Fruit fly (Drosophila melanogaster): ENCODE measurements around the gene Vha68-1.

Gene Vha68-1

DNA sequence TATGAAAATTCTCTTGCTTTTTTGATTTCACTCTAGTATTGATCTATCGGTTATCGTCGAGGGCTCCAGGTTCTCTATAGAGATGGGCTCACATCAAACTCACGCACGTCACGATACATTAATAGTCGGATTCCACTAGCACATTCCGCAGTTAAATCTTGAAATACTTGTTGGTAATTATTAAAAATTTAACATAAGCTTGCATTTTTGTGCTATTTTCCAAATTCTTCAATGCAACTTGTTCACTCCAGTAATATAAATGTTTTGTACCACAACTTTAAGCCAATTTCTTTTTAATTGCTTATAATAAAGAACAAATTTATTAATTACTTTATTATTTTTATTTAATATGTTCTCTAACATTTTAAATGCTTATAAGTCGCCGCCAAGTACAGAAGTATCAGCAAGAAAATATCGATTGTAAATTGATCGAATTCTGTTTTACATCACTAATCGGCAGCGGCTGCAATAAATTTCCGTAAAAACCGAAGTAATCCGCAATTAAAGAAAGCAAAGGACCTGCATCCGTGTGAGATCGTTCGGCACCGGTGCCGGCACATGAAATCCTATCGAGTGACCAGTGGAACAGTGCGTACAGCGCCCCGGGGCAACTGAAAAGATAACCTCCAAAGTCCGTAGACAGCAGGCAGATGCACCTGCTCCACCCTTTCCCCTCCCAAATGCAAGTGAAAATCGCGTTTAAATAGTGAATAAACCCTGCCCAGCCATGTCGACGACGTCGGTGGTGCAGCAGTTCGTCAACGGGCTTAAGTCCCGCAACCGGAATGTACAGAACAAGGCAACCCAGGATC, at the start of gene Vha68-1, which contains the start of gene mTor:
Vha68-1 (minus strand) TSS at position 49 of the 812 bp plus-strand sequence.
mTor (plus strand) TSS at position 422 of the 812 bp plus-strand sequence.
- TF ChIP-seq Myc (optimal IDR thresholded peaks at IDR 0.05), result no peak
- no peak for TF ChIP-seq ttk (optimal IDR thresholded peaks at IDR 0.05)
- TF ChIP-seq psq (optimal IDR thresholded peaks at IDR 0.05), result no peak

DNA sequence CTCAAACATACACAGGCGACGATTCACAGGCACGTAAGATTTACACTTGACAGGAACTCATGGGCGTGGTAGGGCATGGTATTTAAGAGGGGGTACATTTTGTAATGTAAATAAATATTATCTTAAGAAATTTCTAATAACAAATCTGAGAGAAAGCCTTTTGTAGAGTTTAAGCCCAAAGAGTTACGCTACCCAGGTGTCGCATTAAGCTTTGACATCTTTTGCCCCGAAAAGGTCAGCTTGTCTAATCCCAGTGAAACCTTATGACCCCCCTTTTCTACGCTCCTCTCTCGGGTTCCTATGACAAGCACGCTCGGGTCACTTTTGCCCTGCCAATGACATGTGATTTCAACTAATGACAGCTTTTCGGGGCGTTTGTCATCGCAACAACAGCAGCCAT, 45.2 kb upstream of the Vha68-1 start:
- no peak for TF ChIP-seq h (optimal IDR thresholded peaks at IDR 0.05)
- TF ChIP-seq insv (optimal IDR thresholded peaks at IDR 0.05), result no peak
- TF ChIP-seq ttk (optimal IDR thresholded peaks at IDR 0.05), result no peak
- TF ChIP-seq psq (optimal IDR thresholded peaks at IDR 0.05), result no peak
- no peak for TF ChIP-seq Sin3A (optimal IDR thresholded peaks at IDR 0.05)
- TF ChIP-seq Myc (optimal IDR thresholded peaks at IDR 0.05), result no peak

DNA sequence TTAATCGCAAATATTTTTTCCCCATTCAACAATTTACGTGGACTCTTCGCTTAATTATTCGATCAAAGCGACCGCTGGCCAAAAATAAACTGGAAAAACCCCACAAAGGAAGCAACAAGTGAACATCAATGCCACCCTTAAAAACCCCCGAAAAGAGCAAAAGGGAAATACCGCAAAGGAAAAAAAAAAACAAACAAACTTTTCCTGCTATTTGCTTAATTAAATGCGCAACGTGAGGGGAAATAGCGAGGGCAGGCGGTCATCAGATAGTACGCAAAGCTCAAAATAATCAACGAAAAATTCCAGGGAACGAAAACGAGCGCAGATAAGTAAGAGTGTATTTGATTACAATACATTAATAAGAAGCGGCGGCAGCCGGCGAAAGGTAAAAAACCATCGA, 42.0 kb upstream of the Vha68-1 start:
- TF ChIP-seq h (optimal IDR thresholded peaks at IDR 0.05) (no peak), insv (optimal IDR thresholded peaks at IDR 0.05) (no peak), ttk (optimal IDR thresholded peaks at IDR 0.05) (no peak), Sin3A (optimal IDR thresholded peaks at IDR 0.05) (no peak), psq (optimal IDR thresholded peaks at IDR 0.05) (no peak), Myc (optimal IDR thresholded peaks at IDR 0.05) (no peak)

DNA sequence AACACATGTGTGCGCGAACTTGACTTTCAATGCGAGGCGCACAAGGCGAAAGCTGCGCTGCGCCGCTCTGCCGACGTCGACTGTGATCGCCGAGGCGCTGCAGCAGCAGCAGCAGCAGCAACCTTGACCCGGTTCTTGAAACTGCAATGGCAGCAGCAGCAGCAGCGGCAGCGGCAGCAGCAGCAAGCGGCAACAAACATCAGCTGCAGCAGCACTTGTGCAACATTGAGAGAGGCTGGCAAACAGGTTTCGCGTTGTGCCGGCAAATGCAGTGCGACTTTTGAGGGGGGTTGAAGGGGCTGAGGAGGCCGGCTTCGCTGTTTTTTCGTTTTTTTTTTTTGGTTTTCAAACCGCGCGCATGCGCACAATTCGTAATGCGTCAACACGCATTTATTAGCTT, 40.2 kb upstream of the Vha68-1 start:
- TF ChIP-seq ttk (optimal IDR thresholded peaks at IDR 0.05) (no peak), Myc (optimal IDR thresholded peaks at IDR 0.05) (no peak), psq (optimal IDR thresholded peaks at IDR 0.05) (no peak), insv (optimal IDR thresholded peaks at IDR 0.05) (no peak), Sin3A (optimal IDR thresholded peaks at IDR 0.05) (no peak), h (optimal IDR thresholded peaks at IDR 0.05) (no peak)

DNA sequence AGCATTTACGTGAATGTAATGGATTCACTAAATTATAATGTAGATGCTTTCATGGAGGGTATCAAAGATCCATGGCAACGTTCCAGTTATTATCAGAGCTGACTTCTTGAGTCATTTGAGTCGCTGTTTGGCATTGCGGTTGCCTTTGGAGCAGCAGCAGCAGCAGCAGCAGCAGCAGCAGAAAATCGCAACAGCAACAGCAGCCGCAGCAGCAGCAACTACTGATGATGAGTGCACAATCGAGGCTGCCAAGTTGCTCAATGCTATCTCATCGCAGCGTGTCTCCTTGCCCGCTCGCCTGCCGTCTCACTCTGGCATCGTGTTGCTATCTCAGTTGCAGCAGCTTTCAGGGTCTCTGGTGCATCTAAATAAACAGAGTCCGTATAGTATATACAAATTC, 38.5 kb upstream of the Vha68-1 start:
- no peak for TF ChIP-seq insv (optimal IDR thresholded peaks at IDR 0.05)
- no peak for TF ChIP-seq Myc (optimal IDR thresholded peaks at IDR 0.05)
- TF ChIP-seq ttk (optimal IDR thresholded peaks at IDR 0.05), result no peak
- TF ChIP-seq h (optimal IDR thresholded peaks at IDR 0.05), result no peak
- TF ChIP-seq psq (optimal IDR thresholded peaks at IDR 0.05), result no peak
- TF ChIP-seq Sin3A (optimal IDR thresholded peaks at IDR 0.05), result no peak

DNA sequence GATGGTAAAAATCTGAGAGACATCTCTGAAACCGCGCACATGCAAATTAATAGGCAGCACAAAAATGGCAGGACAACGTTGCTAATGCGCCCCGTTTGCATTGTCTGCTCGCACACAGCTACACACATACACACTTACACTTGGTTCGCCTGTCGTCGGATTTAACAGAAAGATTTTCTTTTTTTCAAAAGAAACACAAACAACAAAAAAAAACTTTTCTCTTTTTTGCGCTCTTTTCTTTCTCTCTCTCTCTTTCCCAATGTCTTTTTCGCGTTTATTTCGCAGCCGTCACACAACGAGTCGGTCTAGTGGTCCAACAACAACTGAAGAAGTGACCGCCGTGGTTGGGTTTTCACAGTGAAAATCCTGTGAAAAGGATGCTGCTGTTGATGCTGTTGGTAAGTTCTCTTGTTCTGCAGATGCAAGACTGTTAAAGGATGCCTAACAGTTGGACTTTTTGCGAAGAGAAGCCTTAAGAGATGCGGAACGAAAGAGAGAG, 31.8 kb upstream of the Vha68-1 start:
- TF ChIP-seq psq (optimal IDR thresholded peaks at IDR 0.05) (no peak), Sin3A (optimal IDR thresholded peaks at IDR 0.05) (no peak), insv (optimal IDR thresholded peaks at IDR 0.05) (no peak), ttk (optimal IDR thresholded peaks at IDR 0.05) (no peak), Myc (optimal IDR thresholded peaks at IDR 0.05) (no peak), h (optimal IDR thresholded peaks at IDR 0.05) (no peak)

DNA sequence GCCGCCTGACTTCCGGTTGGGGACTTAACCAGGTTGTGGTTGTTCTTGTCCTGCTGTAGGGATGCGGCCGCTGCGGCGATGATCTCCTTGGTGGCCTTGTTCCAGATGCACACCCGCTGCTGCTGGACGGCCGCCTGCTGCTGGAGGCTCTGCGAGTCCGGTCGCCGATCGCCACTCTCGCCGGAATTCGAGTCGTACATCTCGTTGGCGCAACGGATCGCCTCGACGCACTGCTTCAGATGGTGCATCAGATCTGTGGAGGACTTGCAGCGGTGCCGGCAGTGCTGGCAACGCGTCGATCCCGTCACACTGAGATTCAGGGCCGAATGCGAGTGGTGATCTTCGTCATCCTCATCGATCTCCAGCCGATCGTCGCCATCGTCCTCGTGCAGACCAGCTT, 25.0 kb upstream of the Vha68-1 start:
- TF ChIP-seq Myc (optimal IDR thresholded peaks at IDR 0.05) (no peak), insv (optimal IDR thresholded peaks at IDR 0.05) (no peak), h (optimal IDR thresholded peaks at IDR 0.05) (no peak), ttk (optimal IDR thresholded peaks at IDR 0.05) (no peak), psq (optimal IDR thresholded peaks at IDR 0.05) (no peak), Sin3A (optimal IDR thresholded peaks at IDR 0.05) (no peak)

DNA sequence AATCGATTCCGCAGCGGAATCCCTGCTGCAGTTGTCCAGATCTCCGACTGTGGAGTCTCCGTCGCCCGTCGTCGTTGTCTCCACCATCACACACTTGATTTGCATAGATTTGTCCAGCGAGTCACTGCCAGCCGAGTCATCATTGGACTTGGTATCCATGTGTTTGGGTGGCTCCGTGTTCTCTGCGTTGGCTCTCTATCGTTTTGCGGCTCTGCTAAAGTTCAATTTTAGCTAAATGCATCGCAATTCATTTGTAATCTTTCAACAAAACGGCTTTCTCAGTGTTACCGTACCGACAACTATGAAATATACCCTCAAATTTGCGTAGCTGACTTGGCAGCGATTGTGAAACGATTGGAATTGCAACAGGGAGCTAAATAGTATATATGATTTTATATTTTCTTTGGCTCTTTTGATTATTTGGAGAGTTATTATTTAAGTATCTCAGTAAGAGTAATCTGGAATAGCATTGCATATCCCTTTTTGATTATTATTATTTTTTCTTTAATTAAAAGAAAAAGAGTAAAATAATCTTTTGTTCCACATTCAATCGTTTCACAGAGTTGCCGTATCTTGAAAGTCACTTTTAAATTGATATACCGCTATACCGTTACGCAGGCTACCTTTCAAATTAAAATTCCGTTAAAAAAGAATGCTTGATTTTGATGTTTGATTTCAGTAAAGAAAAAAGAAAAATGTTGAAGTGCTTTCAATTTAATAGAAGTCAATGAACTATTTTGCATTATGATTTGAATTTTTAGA, 17.3 kb upstream of the Vha68-1 start, which contains the start of gene CG9933:
CG9933 (minus strand) TSS at position 293 of the 762 bp plus-strand sequence.
- no peak for TF ChIP-seq psq (optimal IDR thresholded peaks at IDR 0.05)
- TF ChIP-seq Myc (optimal IDR thresholded peaks at IDR 0.05), result no peak
- TF ChIP-seq ttk (optimal IDR thresholded peaks at IDR 0.05), result no peak
- no peak for TF ChIP-seq Sin3A (optimal IDR thresholded peaks at IDR 0.05)
- TF ChIP-seq h (optimal IDR thresholded peaks at IDR 0.05), result no peak
- no peak for TF ChIP-seq insv (optimal IDR thresholded peaks at IDR 0.05)

DNA sequence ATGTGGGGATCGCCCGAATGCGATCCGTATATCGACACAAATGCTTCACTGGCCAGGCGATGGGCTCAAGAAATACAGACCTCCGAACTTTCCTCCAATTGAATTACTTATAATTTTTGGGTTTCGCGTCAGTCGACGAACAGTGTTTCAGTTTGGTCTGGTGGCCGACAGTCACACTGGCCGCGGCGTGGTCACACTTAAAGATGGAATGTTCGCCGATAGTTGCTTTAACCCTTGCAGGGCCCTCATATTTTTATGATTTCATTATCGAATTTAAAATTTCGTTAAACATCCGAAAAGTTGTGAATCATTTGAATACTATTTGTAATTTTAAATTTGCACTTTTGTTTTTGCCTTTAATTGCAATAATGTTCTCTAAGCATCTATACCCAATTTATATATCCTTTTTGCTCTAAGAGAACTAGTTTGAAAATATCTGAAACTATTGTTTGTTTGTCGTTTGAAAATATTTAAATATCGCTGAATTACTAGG, 15.1 kb upstream of the Vha68-1 start, which contains the start of gene Ube4B:
Ube4B (minus strand) TSS at position 443 of the 493 bp plus-strand sequence.
- no peak for TF ChIP-seq psq (optimal IDR thresholded peaks at IDR 0.05)
- TF ChIP-seq h (optimal IDR thresholded peaks at IDR 0.05), result no peak
- no peak for TF ChIP-seq Sin3A (optimal IDR thresholded peaks at IDR 0.05)
- TF ChIP-seq Myc (optimal IDR thresholded peaks at IDR 0.05), result no peak
- TF ChIP-seq ttk (optimal IDR thresholded peaks at IDR 0.05), result no peak
- no peak for TF ChIP-seq insv (optimal IDR thresholded peaks at IDR 0.05)

DNA sequence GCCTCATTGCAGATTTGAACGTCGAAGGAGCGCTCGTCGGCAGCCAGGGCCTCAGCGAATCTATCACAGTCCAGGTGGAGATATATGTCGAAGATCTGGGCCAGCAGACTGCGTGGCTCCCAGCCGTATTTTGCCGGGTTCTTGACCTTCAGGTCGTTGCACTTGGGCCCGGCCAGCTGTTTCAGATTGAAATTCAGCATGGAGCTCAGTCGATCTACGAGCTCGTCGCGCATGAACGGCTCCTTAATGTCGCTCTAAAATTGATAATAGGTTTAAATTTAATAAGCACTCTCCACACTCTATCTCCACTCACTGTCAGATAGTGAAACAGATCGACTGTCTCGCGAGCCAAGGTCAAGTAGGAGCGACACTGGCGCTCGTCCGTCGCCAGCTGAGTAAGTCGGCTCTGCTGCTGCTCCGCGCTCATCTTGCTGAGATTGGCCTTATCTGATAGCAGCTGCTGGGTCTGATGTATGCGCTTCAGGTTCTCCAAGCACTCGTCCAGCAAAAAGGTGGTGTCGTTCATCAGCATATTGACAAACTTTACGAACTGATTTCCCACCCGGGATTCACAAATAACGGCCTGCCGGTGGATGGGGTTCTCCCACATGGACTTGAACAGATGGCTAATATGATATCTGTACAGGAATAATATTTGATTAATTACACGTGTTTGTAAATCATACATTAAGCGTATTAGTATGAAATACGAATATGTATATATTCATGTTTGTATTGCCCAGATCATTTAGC, 10.3 kb upstream of the Vha68-1 start:
- TF ChIP-seq psq (optimal IDR thresholded peaks at IDR 0.05), result no peak
- no peak for TF ChIP-seq h (optimal IDR thresholded peaks at IDR 0.05)
- TF ChIP-seq ttk (optimal IDR thresholded peaks at IDR 0.05), result no peak
- TF ChIP-seq Myc (optimal IDR thresholded peaks at IDR 0.05), result no peak
- TF ChIP-seq insv (optimal IDR thresholded peaks at IDR 0.05), result no peak
- TF ChIP-seq Sin3A (optimal IDR thresholded peaks at IDR 0.05), result no peak

DNA sequence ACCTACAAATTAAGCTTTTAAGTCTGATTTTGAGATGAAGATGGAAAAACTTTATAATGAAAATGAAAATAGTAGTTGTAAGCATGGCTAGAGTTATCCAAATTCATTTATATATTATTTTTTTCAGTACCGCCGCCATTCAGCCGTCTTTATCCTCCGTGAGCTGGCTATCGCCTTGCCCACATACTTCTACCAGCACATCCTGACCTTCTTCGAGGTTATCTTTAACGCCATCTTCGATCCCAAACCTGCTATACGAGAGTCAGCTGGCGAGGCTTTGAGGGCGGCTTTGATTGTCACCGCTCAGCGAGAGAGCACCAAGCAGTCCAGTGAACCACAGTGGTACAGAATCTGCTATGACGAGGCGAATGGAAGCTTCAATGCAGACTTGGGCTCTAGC, 1.4 kb upstream of the Vha68-1 start:
- TF ChIP-seq Sin3A (optimal IDR thresholded peaks at IDR 0.05), result no peak

Measured in Kc167 (cell line).